Fruit fly (Drosophila melanogaster) whole organism, adult: ENCODE measurements around the gene CG13384.

Source experiments
- CG11617 ChIP-seq: fragments of 200-800 bp; sonication (Bioruptor generic); optimal IDR thresholded peaks from 2 replicates; lab custom pipeline; 2017; ENCODE audit warnings: mild to moderate bottlenecking, missing biosample characterization, missing genetic modification reagents, missing genetic modification characterization
- CG12768 ChIP-seq: fragments of 200-800 bp; sonication (Bioruptor generic); optimal IDR thresholded peaks from 2 replicates; lab custom pipeline; 2017; ENCODE audit warnings: missing biosample characterization, missing genetic modification characterization, mild to moderate bottlenecking, moderate library complexity, missing genetic modification reagents
- CG14711 ChIP-seq: fragments of 200-800 bp; sonication (Bioruptor generic); optimal IDR thresholded peaks from 2 replicates; lab custom pipeline; 2018; ENCODE audit warnings: missing biosample characterization, mild to moderate bottlenecking, missing genetic modification characterization, moderate library complexity
- CG1620 ChIP-seq: fragments of 200-800 bp; sonication (Bioruptor generic); optimal IDR thresholded peaks from 2 replicates; lab custom pipeline; 2016; ENCODE audit warnings: missing biosample characterization, missing genetic modification characterization
- CG33017 ChIP-seq: fragments of 200-800 bp; sonication (Bioruptor generic); optimal IDR thresholded peaks from 2 replicates; lab custom pipeline; 2018; ENCODE audit warnings: missing biosample characterization, mild to moderate bottlenecking, missing genetic modification characterization, moderate library complexity
- CG5204 ChIP-seq: fragments of 200-800 bp; sonication (Bioruptor generic); optimal IDR thresholded peaks from 2 replicates; lab custom pipeline; 2016; ENCODE audit warnings: missing biosample characterization, missing genetic modification characterization
- CG7045 ChIP-seq: fragments of 200-800 bp; sonication (Bioruptor generic); optimal IDR thresholded peaks from 2 replicates; lab custom pipeline; 2017; ENCODE audit warnings: missing biosample characterization, mild to moderate bottlenecking, missing genetic modification characterization
- CG7101 ChIP-seq: fragments of 200-800 bp; sonication (Bioruptor generic); optimal IDR thresholded peaks from 2 replicates; lab custom pipeline; 2018; ENCODE audit warnings: missing biosample characterization, mild to moderate bottlenecking, missing genetic modification characterization, moderate library complexity
- Clk ChIP-seq: fragments of 200-800 bp; sonication (Bioruptor generic); optimal IDR thresholded peaks from 2 replicates; lab custom pipeline; 2017; ENCODE audit warnings: missing biosample characterization, missing genetic modification characterization
- Crg-1 ChIP-seq: fragments of 200-800 bp; sonication (Bioruptor generic); optimal IDR thresholded peaks from 2 replicates; lab custom pipeline; 2016; ENCODE audit warnings: missing biosample characterization, missing genetic modification characterization
- Hr96 ChIP-seq: fragments of 200-800 bp; sonication (Bioruptor generic); optimal IDR thresholded peaks from 2 replicates; lab custom pipeline; 2016; ENCODE audit warnings: missing biosample characterization, missing genetic modification characterization
- Mnt ChIP-seq: fragments of 200-800 bp; sonication (Bioruptor generic); optimal IDR thresholded peaks from 2 replicates; lab custom pipeline; 2016; ENCODE audit warnings: missing biosample characterization, mild to moderate bottlenecking, missing genetic modification characterization
- bab1 ChIP-seq: fragments of 200-800 bp; sonication (Bioruptor generic); optimal IDR thresholded peaks from 3 replicates; lab custom pipeline; 2019; ENCODE audit warnings: missing biosample characterization, mild to moderate bottlenecking, missing genetic modification characterization, moderate library complexity
- cic ChIP-seq: fragments of 200-800 bp; sonication (Bioruptor generic); optimal IDR thresholded peaks from 2 replicates; lab custom pipeline; 2017; ENCODE audit warnings: missing biosample characterization, mild to moderate bottlenecking, missing genetic modification characterization, moderate library complexity
- cnc ChIP-seq, 2 experiments: fragments of >200 bp; optimal IDR thresholded peaks; 2 replicates each; lab custom pipeline; 2017
- kay ChIP-seq: fragments of 200-800 bp; sonication (Bioruptor generic); peaks from one replicate; lab custom pipeline; 2016; ENCODE audit warnings: missing biosample characterization, missing genetic modification characterization, borderline replicate concordance
- ovo ChIP-seq: fragments of 200-800 bp; sonication (Bioruptor generic); optimal IDR thresholded peaks from 2 replicates; lab custom pipeline; 2016; ENCODE audit warnings: missing biosample characterization, missing genetic modification characterization
- pad ChIP-seq: fragments of 200-800 bp; sonication (Bioruptor generic); optimal IDR thresholded peaks from 3 replicates; lab custom pipeline; 2017; ENCODE audit warnings: missing biosample characterization, missing genetic modification characterization, mild to moderate bottlenecking, moderate library complexity, missing genetic modification reagents
- tj ChIP-seq: fragments of 200-800 bp; sonication (Bioruptor generic); optimal IDR thresholded peaks from 3 replicates; lab custom pipeline; 2017; ENCODE audit warnings: missing biosample characterization, mild to moderate bottlenecking, missing genetic modification characterization, moderate library complexity
- toe ChIP-seq: fragments of 200-800 bp; sonication (Bioruptor generic); optimal IDR thresholded peaks from 2 replicates; lab custom pipeline; 2016; ENCODE audit warnings: missing biosample characterization, missing genetic modification characterization

Gene CG13384

dm6 chr2L:8381508-8382036, 2.7 kb upstream of the CG13384 start, which contains the start of gene AlaRS:
Gene AlaRS, minus strand, starts transcription at chr2L:8381764.
- TF ChIP-seq pad (GFP tag; lab: Kevin White, UChicago) (no peak), tj (GFP tag; lab: Kevin White, UChicago) (peak; percentile 69), cic (GFP tag; lab: Kevin White, UChicago) (peak; percentile 24), Mnt (peak; percentile 90), CG33017 (peak; percentile 60), ovo (no peak), CG12768 (GFP tag; lab: Kevin White, UChicago) (peak; percentile 61), CG5204 (GFP tag; lab: Kevin White, UChicago) (peak; percentile 37), kay (GFP tag; lab: Kevin White, UChicago) (peak; percentile 87), toe (GFP tag; lab: Kevin White, UChicago) (peak; percentile 34), CG7101 (tag; lab: Kevin White, UChicago) (peak; percentile 51), Hr96 (GFP tag; lab: Kevin White, UChicago) (no peak), Clk (GFP tag; lab: Kevin White, UChicago) (no peak), bab1 (GFP tag; lab: Kevin White, UChicago) (peak; percentile 71), cnc (optimal IDR thresholded peaks at IDR 0.05; lab: Kevin White, UChicago) (no peak), CG11617 (peak; percentile 70), CG14711 (tag; lab: Kevin White, UChicago) (peak; percentile 52), Crg-1 (GFP tag; lab: Kevin White, UChicago) (peak; percentile 30), CG7045 (GFP tag; lab: Kevin White, UChicago) (peak; percentile 29), CG1620 (GFP tag; lab: Kevin White, UChicago) (peak; percentile 40)

dm6 chr2L:8382646-8383045, 1.6 kb upstream of the CG13384 start, which contains the start of the genes CG13392 and Rcd4:
Gene CG13392, minus strand, starts transcription at chr2L:8382807.
Gene Rcd4, plus strand, starts transcription at chr2L:8382861.
- peak; percentile 57 for TF ChIP-seq toe (GFP tag; lab: Kevin White, UChicago)
- peak; percentile 63 for TF ChIP-seq cic (GFP tag; lab: Kevin White, UChicago)
- TF ChIP-seq CG14711 (tag; lab: Kevin White, UChicago), result peak; percentile 70
- TF ChIP-seq Hr96 (GFP tag; lab: Kevin White, UChicago), result peak; percentile 80
- TF ChIP-seq Clk (GFP tag; lab: Kevin White, UChicago), result peak; percentile 27
- peak; percentile 62 for TF ChIP-seq CG5204 (GFP tag; lab: Kevin White, UChicago)
- TF ChIP-seq pad (GFP tag; lab: Kevin White, UChicago), result peak; percentile 80
- TF ChIP-seq ovo, result peak; percentile 73
- peak; percentile 82 for TF ChIP-seq bab1 (GFP tag; lab: Kevin White, UChicago)
- TF ChIP-seq CG7045 (GFP tag; lab: Kevin White, UChicago), result peak; percentile 73
- TF ChIP-seq Crg-1 (GFP tag; lab: Kevin White, UChicago), result peak; percentile 91
- peak; percentile 62 for TF ChIP-seq CG11617
- TF ChIP-seq kay (GFP tag; lab: Kevin White, UChicago), result peak; percentile 59
- peak; percentile 88 for TF ChIP-seq CG7101 (tag; lab: Kevin White, UChicago)
- peak; percentile 83 for TF ChIP-seq CG1620 (GFP tag; lab: Kevin White, UChicago)
- TF ChIP-seq cnc (optimal IDR thresholded peaks at IDR 0.05; lab: Kevin White, UChicago), result no peak
- TF ChIP-seq CG33017, result peak; percentile 72
- peak; percentile 88 for TF ChIP-seq Mnt
- peak; percentile 77 for TF ChIP-seq CG12768 (GFP tag; lab: Kevin White, UChicago)
- TF ChIP-seq tj (GFP tag; lab: Kevin White, UChicago), result peak; percentile 53

- TF ChIP-seq pad (GFP tag; lab: Kevin White, UChicago) (no peak), kay (GFP tag; lab: Kevin White, UChicago) (peak; percentile 92), CG7045 (GFP tag; lab: Kevin White, UChicago) (peak; percentile 62), CG7101 (tag; lab: Kevin White, UChicago) (peak; percentile 12), CG1620 (GFP tag; lab: Kevin White, UChicago) (no peak), cic (GFP tag; lab: Kevin White, UChicago) (peak; percentile 2), CG14711 (tag; lab: Kevin White, UChicago) (peak; percentile 6)
Observed at dm6 chr2L:8384985-8385519, 797 bp downstream of the CG13384 start.

DNA sequence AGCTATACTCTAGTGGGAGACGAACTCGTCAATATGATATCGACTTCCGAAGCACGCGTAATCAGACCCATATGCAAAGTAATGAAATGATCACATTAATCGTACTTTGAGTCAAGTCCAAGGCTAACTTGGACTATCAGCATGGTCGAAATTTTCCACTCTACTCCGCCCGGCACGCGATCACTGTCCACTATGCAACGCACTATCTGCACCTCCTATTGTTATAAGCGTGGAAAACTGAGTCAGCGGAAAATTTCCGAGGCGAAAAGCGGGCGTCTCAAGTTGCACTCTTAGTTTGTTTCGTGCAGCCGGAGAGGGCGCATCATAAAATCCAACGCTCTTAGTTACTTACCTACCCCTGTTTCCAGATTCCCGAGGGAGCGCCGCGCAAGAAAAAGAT, 1.6 kb downstream of the CG13384 start:
- peak; percentile 91 for TF ChIP-seq tj (GFP tag; lab: Kevin White, UChicago)
- no peak for TF ChIP-seq CG14711 (tag; lab: Kevin White, UChicago)

DNA sequence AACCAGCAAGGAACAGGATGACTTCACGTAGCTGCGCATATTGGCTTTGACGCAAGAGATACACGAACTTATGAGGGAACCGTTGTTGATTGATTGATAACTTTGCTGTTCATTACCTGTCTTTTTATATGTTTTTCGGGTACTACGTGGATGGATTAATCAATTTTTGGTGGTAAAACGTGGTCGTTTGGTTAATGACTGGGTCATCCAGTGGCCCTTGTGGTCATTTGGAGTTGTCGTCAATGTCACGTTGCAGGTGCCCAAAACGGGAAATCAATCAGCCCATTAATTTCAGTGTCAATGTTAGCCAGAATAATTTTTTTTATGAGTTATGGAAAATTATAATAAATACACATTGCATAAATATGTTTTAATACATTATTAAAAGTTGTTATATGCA, 5.0 kb downstream of the CG13384 start, which contains the start of gene CG42819:
Gene CG42819 (minus strand): TSS at position 101 of the 400 bp plus-strand sequence.
- TF ChIP-seq Crg-1 (GFP tag; lab: Kevin White, UChicago), result no peak
- TF ChIP-seq CG7101 (tag; lab: Kevin White, UChicago), result no peak
- no peak for TF ChIP-seq toe (GFP tag; lab: Kevin White, UChicago)
- TF ChIP-seq cic (GFP tag; lab: Kevin White, UChicago), result no peak
- TF ChIP-seq CG1620 (GFP tag; lab: Kevin White, UChicago), result no peak
- TF ChIP-seq CG11617, result no peak
- TF ChIP-seq CG14711 (tag; lab: Kevin White, UChicago), result no peak
- no peak for TF ChIP-seq pad (GFP tag; lab: Kevin White, UChicago)
- no peak for TF ChIP-seq CG7045 (GFP tag; lab: Kevin White, UChicago)
- TF ChIP-seq tj (GFP tag; lab: Kevin White, UChicago), result no peak
- TF ChIP-seq ovo, result no peak
- no peak for TF ChIP-seq Clk (GFP tag; lab: Kevin White, UChicago)
- no peak for TF ChIP-seq CG5204 (GFP tag; lab: Kevin White, UChicago)
- no peak for TF ChIP-seq Hr96 (GFP tag; lab: Kevin White, UChicago)
- no peak for TF ChIP-seq CG12768 (GFP tag; lab: Kevin White, UChicago)
- TF ChIP-seq cnc (optimal IDR thresholded peaks at IDR 0.05; lab: Kevin White, UChicago), result no peak
- TF ChIP-seq Mnt, result no peak
- TF ChIP-seq kay (GFP tag; lab: Kevin White, UChicago), result no peak
